Fruit fly (Drosophila melanogaster): ENCODE measurements around the gene CG32817.

Gene CG32817

dm6 chrX:499589-500041, 20.7 kb downstream of the CG32817 start (continued):
- TF ChIP-seq zfh2 (GFP tag; optimal IDR thresholded peaks at IDR 0.05) (peak; percentile 83), sob (GFP tag; IDR thresholded peaks at IDR 0.05) (peak; percentile 84), HLH4C (GFP tag; IDR thresholded peaks at IDR 0.05; ENCODE audit: partially characterized antibody) (no peak), Rx (GFP tag; IDR thresholded peaks at IDR 0.05) (0 out of 2 replicates have a peak, but pooled peaks have one; percentile 18), Sox102F (GFP tag; optimal IDR thresholded peaks at IDR 0.05) (no peak), fu2 (GFP tag; optimal IDR thresholded peaks at IDR 0.05) (peak; percentile 76), CG33557 (GFP tag; optimal IDR thresholded peaks at IDR 0.05) (peak; percentile 34), B-H2 (GFP tag; optimal IDR thresholded peaks at IDR 0.05) (peak; percentile 86), mld (GFP tag; IDR thresholded peaks at IDR 0.05; ENCODE audit: partially characterized antibody) (no peak), dati (GFP tag; IDR thresholded peaks at IDR 0.05) (no peak), nmo (GFP tag; optimal IDR thresholded peaks at IDR 0.05) (peak; percentile 79), Ets97D (GFP tag; optimal IDR thresholded peaks at IDR 0.05) (peak; percentile 9), z (GFP tag; IDR thresholded peaks at IDR 0.05) (no peak), Chrac-16 (GFP tag; optimal IDR thresholded peaks at IDR 0.05) (peak; percentile 51), trem (tag; optimal IDR thresholded peaks at IDR 0.05) (peak; percentile 35), CG7928 (GFP tag; optimal IDR thresholded peaks at IDR 0.05) (peak; percentile 47), sqz (GFP tag; optimal IDR thresholded peaks at IDR 0.05) (peak; percentile 64), lmd (GFP tag; IDR thresholded peaks at IDR 0.05) (peak; percentile 79), br (optimal IDR thresholded peaks at IDR 0.05) (no peak), CG9437 (GFP tag; optimal IDR thresholded peaks at IDR 0.05) (peak; percentile 65), run (tag; optimal IDR thresholded peaks at IDR 0.05) (peak; percentile 75), dm (GFP tag; optimal IDR thresholded peaks at IDR 0.05) (peak; percentile 65), CG3838 (GFP tag; optimal IDR thresholded peaks at IDR 0.05) (peak; percentile 53), yki (optimal IDR thresholded peaks at IDR 0.05) (no peak), tna (GFP tag; IDR thresholded peaks at IDR 0.05; ENCODE audit: partially characterized antibody) (no peak), CG2875 (GFP tag; optimal IDR thresholded peaks at IDR 0.05) (peak; percentile 73), CG13287 (GFP tag; IDR thresholded peaks at IDR 0.05; ENCODE audit: partially characterized antibody) (peak; percentile 18), luna (GFP tag; optimal IDR thresholded peaks at IDR 0.05) (peak; percentile 76), schlank (tag; optimal IDR thresholded peaks at IDR 0.05) (peak; percentile 86), CG16813 (GFP tag; IDR thresholded peaks at IDR 0.05; ENCODE audit: partially characterized antibody) (no peak), CG16815 (GFP tag; optimal IDR thresholded peaks at IDR 0.05) (peak; percentile 57), NC2α (GFP tag; optimal IDR thresholded peaks at IDR 0.05) (peak; percentile 68), tgo (GFP tag; IDR thresholded peaks at IDR 0.05) (peak; percentile 70), CG12391 (tag; optimal IDR thresholded peaks at IDR 0.05) (peak; percentile 76), Nf-YA (GFP tag; IDR thresholded peaks at IDR 0.05) (peak; percentile 41; the same call in 1 of the 2 replicates), CG9932 (GFP tag; IDR thresholded peaks at IDR 0.05) (peak; percentile 67), dmrt99B (tag; optimal IDR thresholded peaks at IDR 0.05) (peak; percentile 88), CG11093 (GFP tag; IDR thresholded peaks at IDR 0.05) (peak; percentile 51; the same call in 1 of the 3 replicates), CG11085 (GFP tag; IDR thresholded peaks at IDR 0.05) (no peak), CG15269 (tag; optimal IDR thresholded peaks at IDR 0.05) (peak; percentile 86), CG6765 (GFP tag; optimal IDR thresholded peaks at IDR 0.05) (peak; percentile 87), pb (GFP tag; optimal IDR thresholded peaks at IDR 0.05) (peak; percentile 78), CG34224 (GFP tag; IDR thresholded peaks at IDR 0.05; ENCODE audit: partially characterized antibody) (no peak), hkb (optimal IDR thresholded peaks at IDR 0.05) (no peak), hkb (GFP tag; IDR thresholded peaks at IDR 0.05) (peak; percentile 79), fru (optimal IDR thresholded peaks at IDR 0.05) (no peak), HLHmδ (GFP tag; optimal IDR thresholded peaks at IDR 0.05) (no peak), pfk (GFP tag; optimal IDR thresholded peaks at IDR 0.05) (peak; percentile 45)

Measured in whole organism, embryonic.